Worm (Caenorhabditis elegans) whole organism, late embryonic: Measurements from ENCODE around the gene nhr-219.

ENCODE experiments used
- ama-1 ChIP-seq: fragments of 150-350 bp; optimal IDR thresholded peaks from 2 replicates; lab custom pipeline; 2014
- ceh-22 ChIP-seq: sonication (generic microtip); optimal IDR thresholded peaks from 2 replicates; lab custom pipeline; 2017; ENCODE audit warnings: missing biosample characterization, missing genetic modification characterization
- ceh-31 ChIP-seq: sonication (generic microtip); optimal IDR thresholded peaks from 2 replicates; lab custom pipeline; 2016; ENCODE audit warnings: missing genetic modification characterization, missing compliant biosample characterization
- ceh-45 ChIP-seq: fragments of 200-800 bp; sonication (Bioruptor generic); IDR thresholded peaks from 2 replicates; pipeline ENCODE4 v1.3.6; 2022; ENCODE audit warnings: missing genetic modification reagents, missing genetic modification characterization, missing compliant biosample characterization
- ceh-9 ChIP-seq: sonication (generic microtip); optimal IDR thresholded peaks from 2 replicates; lab custom pipeline; 2016; ENCODE audit warnings: mild to moderate bottlenecking, missing genetic modification characterization, inconsistent platforms, missing compliant biosample characterization
- hlh-8 ChIP-seq: sonication (generic microtip); optimal IDR thresholded peaks from 2 replicates; lab custom pipeline; 2016; ENCODE audit warnings: missing genotype, missing genetic modification characterization, missing compliant biosample characterization
- lim-6 ChIP-seq: sonication (generic microtip); optimal IDR thresholded peaks from 2 replicates; lab custom pipeline; 2016; ENCODE audit warnings: missing genetic modification characterization, missing compliant biosample characterization
- nfya-1 ChIP-seq: sonication (generic microtip); optimal IDR thresholded peaks from 2 replicates; lab custom pipeline; 2017; ENCODE audit warnings: missing genetic modification characterization, mild to moderate bottlenecking, missing compliant biosample characterization, antibody characterized with exemption, moderate library complexity
- nhr-11 ChIP-seq: fragments of 150-350 bp; optimal IDR thresholded peaks from 2 replicates; lab custom pipeline; 2014; ENCODE audit warnings: missing biosample characterization, missing genetic modification characterization
- pha-2 ChIP-seq: sonication (generic microtip); optimal IDR thresholded peaks from 2 replicates; lab custom pipeline; 2017; ENCODE audit warnings: mild to moderate bottlenecking, missing genetic modification characterization, missing compliant biosample characterization
- tbx-7 ChIP-seq: sonication (generic microtip); optimal IDR thresholded peaks from 2 replicates; lab custom pipeline; 2016; ENCODE audit warnings: missing genotype, missing genetic modification characterization, missing compliant biosample characterization
- unc-86 ChIP-seq: sonication (generic microtip); optimal IDR thresholded peaks from 2 replicates; lab custom pipeline; 2016; ENCODE audit warnings: missing genetic modification characterization, missing compliant biosample characterization

- TF ChIP-seq ama-1 (lab: Kevin White, UChicago) (no peak), ceh-22 (tag; lab: Kevin White, UChicago) (no peak), tbx-7 (tag; lab: Kevin White, UChicago) (no peak), ceh-31 (no peak), nhr-11 (tag; lab: Kevin White, UChicago) (no peak), hlh-8 (tag; lab: Kevin White, UChicago) (no peak), lim-6 (tag; lab: Kevin White, UChicago) (no peak), unc-86 (no peak), ceh-45 (GFP tag; lab: Robert Waterston, UW) (no peak), pha-2 (tag; lab: Kevin White, UChicago) (no peak), nfya-1 (no peak), ceh-9 (tag; lab: Kevin White, UChicago) (no peak)
Measured at ce11 chrV:8939424-8940065, 26.4 kb downstream of the nhr-219 start.
